Fruit fly (Drosophila melanogaster) whole organism, prepupa: ENCODE data around the gene CG13096.

Experiments
- CG31627 ChIP-seq: fragments of 200-800 bp; sonication (Bioruptor generic); optimal IDR thresholded peaks from 3 replicates; lab custom pipeline; 2016; ENCODE audit warnings: missing biosample characterization, missing genetic modification characterization
- CG7368 ChIP-seq: fragments of 200-800 bp; sonication (Bioruptor generic); optimal IDR thresholded peaks from 3 replicates; lab custom pipeline; 2016; ENCODE audit warnings: missing biosample characterization, missing genetic modification characterization
- Eip78C ChIP-seq: fragments of 200-800 bp; sonication (Bioruptor generic); peaks from one replicate; lab custom pipeline; 2016; ENCODE audit warnings: missing biosample characterization, missing genetic modification characterization
- dac ChIP-seq: fragments of 200-800 bp; sonication (Bioruptor generic); optimal IDR thresholded peaks from 2 replicates; lab custom pipeline; 2017; ENCODE audit warnings: missing biosample characterization, mild to moderate bottlenecking, missing genetic modification characterization

- TF ChIP-seq CG31627 (no peak), Eip78C (GFP tag; lab: Kevin White, UChicago) (no peak), CG7368 (GFP tag; lab: Kevin White, UChicago) (no peak), dac (GFP tag; lab: Kevin White, UChicago) (no peak)
Observed at dm6 chr2L:8519390-8519789, 7.7 kb upstream of the CG13096 start, which contains the start of gene Sgp.
